Worm (Caenorhabditis elegans): Measurements from ENCODE around the gene clec-71.

The clec-71 gene

DNA sequence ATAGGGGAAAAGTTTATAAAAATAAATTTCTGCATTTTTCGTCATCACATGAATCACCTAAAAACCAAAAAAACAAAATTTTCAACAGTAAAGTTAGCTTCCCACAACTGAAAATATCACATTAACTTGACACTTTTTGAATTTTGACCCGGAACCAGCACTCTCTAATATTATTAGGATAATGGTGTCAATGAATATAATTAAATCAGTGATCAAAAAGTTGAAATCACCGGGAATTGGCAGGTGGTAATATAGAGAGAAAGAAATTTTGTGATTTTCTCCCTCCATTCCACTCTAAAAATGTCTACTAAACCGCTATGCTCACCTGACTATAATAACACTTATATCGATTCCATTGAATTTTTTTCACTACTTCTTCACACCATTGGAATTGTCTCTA is 42.3 kb downstream of the clec-71 start, which contains the start of gene srh-222:
srh-222 (plus strand) TSS at position 301 of the 400 bp plus-strand sequence.
- TF ChIP-seq nhr-77 (tag; optimal IDR thresholded peaks at IDR 0.05) (no peak), fkh-2 (tag; optimal IDR thresholded peaks at IDR 0.05) (no peak), nhr-28 (tag; optimal IDR thresholded peaks at IDR 0.05) (no peak), tbx-2 (tag; optimal IDR thresholded peaks at IDR 0.05) (no peak), elt-3 (tag; optimal IDR thresholded peaks at IDR 0.05) (no peak), nhr-25 (tag; optimal IDR thresholded peaks at IDR 0.05) (no peak), nhr-11 (tag; optimal IDR thresholded peaks at IDR 0.05) (no peak), mml-1 (tag; optimal IDR thresholded peaks at IDR 0.05) (no peak), lin-39 (tag; optimal IDR thresholded peaks at IDR 0.05) (no peak)

- no peak for TF ChIP-seq tbx-2 (tag; optimal IDR thresholded peaks at IDR 0.05)
- no peak for TF ChIP-seq fos-1 (tag; optimal IDR thresholded peaks at IDR 0.05)
- no peak for TF ChIP-seq elt-2 (tag; optimal IDR thresholded peaks at IDR 0.05)
- TF ChIP-seq ceh-9 (tag; optimal IDR thresholded peaks at IDR 0.05) = no peak
- TF ChIP-seq elt-3 (tag; optimal IDR thresholded peaks at IDR 0.05) = no peak
- TF ChIP-seq lin-39 (tag; optimal IDR thresholded peaks at IDR 0.05) = no peak
Observed at ce11 chrIV:3981601-3982000, 44.3 kb downstream of the clec-71 start, which contains the start of gene srh-223. Gene srh-223, plus strand, starts transcription at chrIV:3981901.

DNA sequence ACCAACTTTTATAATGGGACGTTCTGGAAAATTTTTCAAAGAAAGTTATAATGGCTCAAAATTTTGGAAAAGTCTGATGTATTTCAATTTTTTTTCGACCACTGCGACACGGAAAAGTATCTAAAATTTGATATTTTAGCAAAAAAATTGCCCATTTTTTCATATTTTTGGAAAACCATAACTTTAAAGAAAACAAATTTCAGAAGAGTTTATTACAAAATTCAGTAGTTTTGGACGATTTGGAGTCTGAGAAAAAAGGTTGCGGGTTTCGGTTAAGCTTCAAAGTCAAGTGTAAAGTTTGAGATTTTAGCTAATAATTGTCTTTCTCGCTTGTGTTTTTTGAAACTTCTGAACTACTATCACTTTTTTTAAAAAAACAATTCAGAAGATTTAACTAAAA is 50.9 kb downstream of the clec-71 start:
- TF ChIP-seq lsy-12 (tag; optimal IDR thresholded peaks at IDR 0.05) (no peak), unc-39 (tag; optimal IDR thresholded peaks at IDR 0.05) (no peak), nhr-23 (tag; optimal IDR thresholded peaks at IDR 0.05) (no peak), nhr-237 (tag; optimal IDR thresholded peaks at IDR 0.05) (no peak), nhr-76 (tag; optimal IDR thresholded peaks at IDR 0.05) (no peak), daf-12 (tag; optimal IDR thresholded peaks at IDR 0.05) (no peak), fkh-2 (tag; optimal IDR thresholded peaks at IDR 0.05) (no peak), nhr-67 (tag; optimal IDR thresholded peaks at IDR 0.05) (no peak), ama-1 (optimal IDR thresholded peaks at IDR 0.05) (no peak), ceh-9 (tag; optimal IDR thresholded peaks at IDR 0.05) (no peak)

DNA sequence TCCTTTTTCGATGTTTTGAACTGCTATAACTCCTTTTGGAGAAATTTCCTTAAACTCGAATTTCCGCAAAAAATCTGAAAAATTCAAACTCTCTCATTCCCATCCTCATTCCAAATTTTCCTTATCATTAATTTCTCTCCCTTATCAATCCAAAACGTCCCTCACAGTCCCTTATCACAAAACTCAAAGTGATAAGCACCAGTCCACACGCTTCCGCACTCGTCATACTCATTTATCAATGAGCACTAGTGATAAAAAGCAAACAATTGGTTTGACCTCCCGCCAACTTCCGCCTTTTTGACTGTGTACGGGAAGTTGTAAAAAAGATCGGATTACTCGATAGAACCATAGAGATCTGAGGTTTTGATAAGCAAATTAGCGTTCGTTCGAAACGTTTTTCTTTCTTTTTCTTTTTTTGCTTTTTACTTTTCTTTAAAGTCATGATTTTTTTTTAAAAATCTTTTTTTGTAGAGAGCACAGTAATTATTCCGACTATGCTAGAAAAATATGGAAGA is 51.4 kb downstream of the clec-71 start, which contains the start of gene clec-78:
clec-78 (plus strand) TSS at position 465 of the 515 bp plus-strand sequence.
- TF ChIP-seq fos-1 (tag; optimal IDR thresholded peaks at IDR 0.05) = peak; percentile 60
- TF ChIP-seq unc-62 (GFP tag; optimal IDR thresholded peaks at IDR 0.05) = no peak
- no peak for TF ChIP-seq ztf-11 (tag; optimal IDR thresholded peaks at IDR 0.05)
- TF ChIP-seq egl-27 (tag; optimal IDR thresholded peaks at IDR 0.05) = no peak
- TF ChIP-seq lin-39 (tag; optimal IDR thresholded peaks at IDR 0.05) = no peak
- TF ChIP-seq mml-1 (tag; optimal IDR thresholded peaks at IDR 0.05) = no peak
- TF ChIP-seq pqm-1 (tag; optimal IDR thresholded peaks at IDR 0.05) = peak; percentile 98
- TF ChIP-seq egl-5 (tag; optimal IDR thresholded peaks at IDR 0.05) = no peak
- TF ChIP-seq R02D3.7 (tag; optimal IDR thresholded peaks at IDR 0.05) = no peak
- no peak for TF ChIP-seq nhr-237 (tag; optimal IDR thresholded peaks at IDR 0.05)
- TF ChIP-seq ama-1 (optimal IDR thresholded peaks at IDR 0.05) = no peak
- no peak for TF ChIP-seq ceh-9 (tag; optimal IDR thresholded peaks at IDR 0.05)
- TF ChIP-seq fkh-10 (GFP tag; optimal IDR thresholded peaks at IDR 0.05) = no peak
- TF ChIP-seq nhr-11 (tag; optimal IDR thresholded peaks at IDR 0.05) = no peak
- TF ChIP-seq jun-1 (tag; optimal IDR thresholded peaks at IDR 0.05) = peak; percentile 99
- no peak for TF ChIP-seq nhr-77 (tag; optimal IDR thresholded peaks at IDR 0.05)
- TF ChIP-seq nhr-28 (tag; optimal IDR thresholded peaks at IDR 0.05) = no peak
- peak; percentile 55 for TF ChIP-seq pha-4 (tag; optimal IDR thresholded peaks at IDR 0.05)
- no peak for TF ChIP-seq eor-1 (tag; optimal IDR thresholded peaks at IDR 0.05)
- TF ChIP-seq snpc-4 (tag; optimal IDR thresholded peaks at IDR 0.05) = no peak
- TF ChIP-seq nhr-25 (tag; optimal IDR thresholded peaks at IDR 0.05) = no peak
- TF ChIP-seq elt-1 (tag; optimal IDR thresholded peaks at IDR 0.05) = no peak
- peak; percentile 100 for TF ChIP-seq elt-2 (tag; optimal IDR thresholded peaks at IDR 0.05)
